Worm (Caenorhabditis elegans) whole organism, L2 larva: ENCODE measurements around the gene lgc-48.
A peak's percentile ranks its signal among the peaks of the same experiment; 100 is the strongest.

Experiments used
- C34F6.9 ChIP-seq: fragments of 150-350 bp; optimal IDR thresholded peaks from 2 replicates; lab custom pipeline; 2014; ENCODE audit warnings: missing biosample characterization, missing genetic modification characterization
- F13H6.1 ChIP-seq: sonication (generic microtip); optimal IDR thresholded peaks from 2 replicates; lab custom pipeline; 2016; ENCODE audit warnings: missing genetic modification characterization, missing compliant biosample characterization
- R02D3.7 ChIP-seq: fragments of 150-350 bp; optimal IDR thresholded peaks from 2 replicates; lab custom pipeline; 2014; ENCODE audit warnings: missing biosample characterization, missing genetic modification characterization
- Y55F3AM.14 ChIP-seq: fragments of 200-800 bp; sonication (Bioruptor generic); optimal IDR thresholded peaks from 2 replicates; lab custom pipeline; 2018; ENCODE audit warnings: mild to moderate bottlenecking, missing genetic modification characterization, missing compliant biosample characterization
- ZK546.5 ChIP-seq: sonication (generic microtip); optimal IDR thresholded peaks from 2 replicates; lab custom pipeline; 2017; ENCODE audit warnings: missing biosample characterization, missing genetic modification characterization
- alr-1 ChIP-seq: fragments of 150-350 bp; optimal IDR thresholded peaks from 2 replicates; lab custom pipeline; 2014; ENCODE audit warnings: missing biosample characterization, missing genetic modification characterization
- ama-1 ChIP-seq: fragments of 150-350 bp; optimal IDR thresholded peaks from 2 replicates; lab custom pipeline; 2018; ENCODE audit warnings: inconsistent platforms
- blmp-1 ChIP-seq: sonication (generic microtip); optimal IDR thresholded peaks from 2 replicates; lab custom pipeline; 2017; ENCODE audit warnings: missing genetic modification characterization, mild to moderate bottlenecking, missing compliant biosample characterization, antibody characterized with exemption, moderate library complexity; ENCODE audit not compliant: insufficient read depth
- ceh-16 ChIP-seq: fragments of 150-350 bp; optimal IDR thresholded peaks from 2 replicates; lab custom pipeline; 2014; ENCODE audit warnings: missing biosample characterization, missing genetic modification characterization
- ceh-82 ChIP-seq: fragments of 150-350 bp; optimal IDR thresholded peaks from 2 replicates; lab custom pipeline; 2014; ENCODE audit warnings: missing biosample characterization, missing genetic modification characterization
- crh-2 ChIP-seq: sonication (generic microtip); optimal IDR thresholded peaks from 2 replicates; lab custom pipeline; 2017; ENCODE audit warnings: missing biosample characterization, missing genetic modification characterization
- dmd-4 ChIP-seq: sonication (generic microtip); optimal IDR thresholded peaks from 2 replicates; lab custom pipeline; 2017; ENCODE audit warnings: missing biosample characterization, missing genetic modification characterization
- egl-27 ChIP-seq: sonication (generic microtip); optimal IDR thresholded peaks from 3 replicates; lab custom pipeline; 2017; ENCODE audit warnings: missing biosample characterization, missing genetic modification reagents, missing genetic modification characterization
- elt-1 ChIP-seq: fragments of 150-350 bp; optimal IDR thresholded peaks from 2 replicates; lab custom pipeline; 2014; ENCODE audit warnings: missing biosample characterization, missing genetic modification characterization
- elt-3 ChIP-seq: sonication (generic microtip); optimal IDR thresholded peaks from 2 replicates; lab custom pipeline; 2017; ENCODE audit warnings: missing biosample characterization, missing genetic modification characterization
- fos-1 ChIP-seq: fragments of 150-350 bp; optimal IDR thresholded peaks from 2 replicates; lab custom pipeline; 2014; ENCODE audit warnings: missing biosample characterization, missing genetic modification characterization
- gmeb-1 ChIP-seq: fragments of 150-350 bp; optimal IDR thresholded peaks from 2 replicates; lab custom pipeline; 2014; ENCODE audit warnings: missing biosample characterization, missing genetic modification characterization
- lin-11 ChIP-seq: fragments of 150-350 bp; sonication (generic microtip); optimal IDR thresholded peaks from 2 replicates; lab custom pipeline; 2014; ENCODE audit warnings: missing biosample characterization, missing genetic modification characterization, inconsistent platforms, mixed read lengths
- lin-13 ChIP-seq: fragments of 150-350 bp; optimal IDR thresholded peaks from 2 replicates; lab custom pipeline; 2014; ENCODE audit warnings: missing biosample characterization, missing genetic modification reagents, missing genetic modification characterization
- lin-39 ChIP-seq: fragments of 150-350 bp; optimal IDR thresholded peaks from 2 replicates; lab custom pipeline; 2014; ENCODE audit warnings: missing biosample characterization, missing genetic modification reagents, missing genetic modification characterization
- lsy-2 ChIP-seq, 2 experiments: fragments of 150-350 bp in 1 of 2; sonication (generic microtip) in 1 of 2; optimal IDR thresholded peaks; 2 replicates each; lab custom pipeline; 2014 to 2017; ENCODE audit warnings: missing biosample characterization in 2 of 2, missing genetic modification characterization in 2 of 2
- mab-5 ChIP-seq: fragments of 150-350 bp; optimal IDR thresholded peaks from 2 replicates; lab custom pipeline; 2014; ENCODE audit warnings: missing biosample characterization, missing genetic modification characterization
- mbf-1 ChIP-seq: sonication (generic microtip); optimal IDR thresholded peaks from 2 replicates; lab custom pipeline; 2017; ENCODE audit warnings: missing biosample characterization, missing genetic modification characterization
- mdl-1 ChIP-seq, 2 experiments: fragments of 150-350 bp in 1 of 2; sonication (generic microtip) in 1 of 2; optimal IDR thresholded peaks; 2 replicates each; lab custom pipeline; 2017; ENCODE audit warnings: missing biosample characterization in 2 of 2, missing genetic modification characterization in 2 of 2
- nhr-10 ChIP-seq: sonication (generic microtip); optimal IDR thresholded peaks from 2 replicates; lab custom pipeline; 2017; ENCODE audit warnings: missing biosample characterization, missing genetic modification characterization
- nhr-11 ChIP-seq: fragments of 150-350 bp; optimal IDR thresholded peaks from 2 replicates; lab custom pipeline; 2014; ENCODE audit warnings: missing biosample characterization, missing genetic modification characterization
- nhr-12 ChIP-seq: fragments of 150-350 bp; optimal IDR thresholded peaks from 2 replicates; lab custom pipeline; 2014; ENCODE audit warnings: missing biosample characterization, missing genetic modification characterization
- nhr-129 ChIP-seq: fragments of 150-350 bp; optimal IDR thresholded peaks from 2 replicates; lab custom pipeline; 2014; ENCODE audit warnings: missing biosample characterization, missing genetic modification characterization
- nhr-21 ChIP-seq: fragments of 150-350 bp; optimal IDR thresholded peaks from 2 replicates; lab custom pipeline; 2014; ENCODE audit warnings: missing biosample characterization, missing genetic modification characterization
- nhr-23 ChIP-seq: fragments of 150-350 bp; optimal IDR thresholded peaks from 2 replicates; lab custom pipeline; 2014; ENCODE audit warnings: missing biosample characterization, missing genetic modification reagents, missing genetic modification characterization
- nhr-237 ChIP-seq: fragments of 150-350 bp; optimal IDR thresholded peaks from 2 replicates; lab custom pipeline; 2014; ENCODE audit warnings: missing biosample characterization, missing genetic modification characterization
- nhr-25 ChIP-seq: fragments of 150-350 bp; sonication (generic microtip); optimal IDR thresholded peaks from 3 replicates; lab custom pipeline; 2014; ENCODE audit warnings: missing biosample characterization, missing genetic modification characterization
- nhr-6 ChIP-seq: fragments of 150-350 bp; optimal IDR thresholded peaks from 2 replicates; lab custom pipeline; 2014; ENCODE audit warnings: missing biosample characterization, missing genetic modification characterization
- nhr-77 ChIP-seq: fragments of 150-350 bp; optimal IDR thresholded peaks from 2 replicates; lab custom pipeline; 2014; ENCODE audit warnings: missing biosample characterization, missing genetic modification characterization
- peb-1 ChIP-seq: fragments of 150-350 bp; optimal IDR thresholded peaks from 2 replicates; lab custom pipeline; 2014; ENCODE audit warnings: missing biosample characterization, missing genetic modification characterization
- sem-4 ChIP-seq: fragments of 150-350 bp; optimal IDR thresholded peaks from 2 replicates; lab custom pipeline; 2014; ENCODE audit warnings: missing biosample characterization, missing genetic modification reagents, missing genetic modification characterization
- skn-1 ChIP-seq: sonication (generic microtip); optimal IDR thresholded peaks from 2 replicates; lab custom pipeline; 2017; ENCODE audit warnings: missing biosample characterization, missing genetic modification characterization
- sma-3 ChIP-seq: sonication (generic microtip); optimal IDR thresholded peaks from 2 replicates; lab custom pipeline; 2016; ENCODE audit warnings: missing genetic modification reagents, missing genetic modification characterization, missing compliant biosample characterization
- sma-9 ChIP-seq, 2 experiments: fragments of 150-350 bp in 1 of 2; sonication (generic microtip) in 1 of 2; optimal IDR thresholded peaks; 2 replicates each; lab custom pipeline; 2014 to 2016; ENCODE audit warnings: missing genetic modification characterization in 2 of 2, mild to moderate bottlenecking in 1 of 2, missing biosample characterization in 1 of 2, missing compliant biosample characterization in 1 of 2, missing genetic modification reagents in 1 of 2, moderate library complexity in 1 of 2
- snpc-4 ChIP-seq: fragments of 150-350 bp; optimal IDR thresholded peaks from 2 replicates; lab custom pipeline; 2014; ENCODE audit warnings: missing biosample characterization, missing genetic modification characterization
- unc-39 ChIP-seq: fragments of 150-350 bp; optimal IDR thresholded peaks from 2 replicates; lab custom pipeline; 2014; ENCODE audit warnings: missing biosample characterization, missing genetic modification characterization
- unc-55 ChIP-seq: fragments of 150-350 bp; sonication (generic microtip); optimal IDR thresholded peaks from 3 replicates; lab custom pipeline; 2014; ENCODE audit warnings: missing biosample characterization, missing genetic modification reagents, missing genetic modification characterization
- unc-62 ChIP-seq: fragments of 150-350 bp; optimal IDR thresholded peaks from 2 replicates; lab custom pipeline; 2014; ENCODE audit warnings: missing biosample characterization, missing genetic modification reagents, missing genetic modification characterization
- zag-1 ChIP-seq: fragments of 150-350 bp; optimal IDR thresholded peaks from 2 replicates; lab custom pipeline; 2014; ENCODE audit warnings: missing biosample characterization, missing genetic modification characterization
- ztf-1 ChIP-seq: fragments of 200-800 bp; sonication (Bioruptor generic); conservative IDR thresholded peaks from 2 replicates; pipeline ENCODE4 v1.3.6; 2022; ENCODE audit warnings: missing genetic modification characterization, missing compliant biosample characterization
- ztf-11 ChIP-seq: sonication (generic microtip); optimal IDR thresholded peaks from 2 replicates; lab custom pipeline; 2017; ENCODE audit warnings: missing biosample characterization, missing genetic modification characterization
- ztf-4 ChIP-seq: fragments of 150-350 bp; optimal IDR thresholded peaks from 2 replicates; lab custom pipeline; 2014; ENCODE audit warnings: missing biosample characterization, missing genetic modification characterization

lgc-48 gene

ce11 chrV:13369663-13370062 is 29.6 kb downstream of the lgc-48 start:
- TF ChIP-seq lin-13 (GFP tag; lab: Kevin White, UChicago), result no peak
- TF ChIP-seq mdl-1 (tag; optimal IDR thresholded peaks at IDR 0.05; lab: Kevin White, UChicago), result no peak
- TF ChIP-seq crh-2 (tag; lab: Kevin White, UChicago), result peak; percentile 39
- no peak for TF ChIP-seq nhr-11 (tag; lab: Kevin White, UChicago)
- peak; percentile 31 for TF ChIP-seq nhr-21 (tag; lab: Kevin White, UChicago)
- TF ChIP-seq sma-3 (GFP tag; lab: Kevin White, UChicago), result peak; percentile 45
- peak; percentile 63 for TF ChIP-seq fos-1 (tag; lab: Kevin White, UChicago)
- no peak for TF ChIP-seq skn-1 (tag; lab: Kevin White, UChicago)
- TF ChIP-seq nhr-6 (tag; lab: Kevin White, UChicago), result no peak
- peak; percentile 15 for TF ChIP-seq sma-9 (GFP tag; optimal IDR thresholded peaks at IDR 0.05; lab: Kevin White, UChicago)
- TF ChIP-seq sma-9 (tag; optimal IDR thresholded peaks at IDR 0.05; lab: Kevin White, UChicago), result no peak
- TF ChIP-seq gmeb-1, result peak; percentile 32
- TF ChIP-seq F13H6.1 (tag; lab: Kevin White, UChicago), result peak; percentile 1

- no peak for TF ChIP-seq mbf-1
- TF ChIP-seq ztf-1 (GFP tag; lab: Robert Waterston, UW), result no peak
- TF ChIP-seq fos-1 (tag; lab: Kevin White, UChicago), result no peak
- TF ChIP-seq unc-62 (GFP tag; lab: Kevin White, UChicago), result no peak
- no peak for TF ChIP-seq mab-5
- no peak for TF ChIP-seq snpc-4 (tag; lab: Kevin White, UChicago)
- no peak for TF ChIP-seq ZK546.5
- no peak for TF ChIP-seq unc-39 (tag; lab: Kevin White, UChicago)
- no peak for TF ChIP-seq nhr-23 (tag; lab: Kevin White, UChicago)
- TF ChIP-seq crh-2 (tag; lab: Kevin White, UChicago), result no peak
- TF ChIP-seq unc-55, result no peak
- TF ChIP-seq lin-11 (tag; lab: Kevin White, UChicago), result no peak
- TF ChIP-seq egl-27 (tag; lab: Kevin White, UChicago), result no peak
- TF ChIP-seq ztf-4 (tag; lab: Kevin White, UChicago), result no peak
- TF ChIP-seq alr-1 (tag; lab: Kevin White, UChicago), result no peak
- TF ChIP-seq Y55F3AM.14 (GFP tag; lab: Kevin White, UChicago), result no peak
- TF ChIP-seq nhr-12, result no peak
- TF ChIP-seq nhr-10, result no peak
- no peak for TF ChIP-seq nhr-25 (tag; lab: Kevin White, UChicago)
- TF ChIP-seq nhr-129 (tag; lab: Kevin White, UChicago), result no peak
Observed at ce11 chrV:13370265-13370664, 30.2 kb downstream of the lgc-48 start.

DNA sequence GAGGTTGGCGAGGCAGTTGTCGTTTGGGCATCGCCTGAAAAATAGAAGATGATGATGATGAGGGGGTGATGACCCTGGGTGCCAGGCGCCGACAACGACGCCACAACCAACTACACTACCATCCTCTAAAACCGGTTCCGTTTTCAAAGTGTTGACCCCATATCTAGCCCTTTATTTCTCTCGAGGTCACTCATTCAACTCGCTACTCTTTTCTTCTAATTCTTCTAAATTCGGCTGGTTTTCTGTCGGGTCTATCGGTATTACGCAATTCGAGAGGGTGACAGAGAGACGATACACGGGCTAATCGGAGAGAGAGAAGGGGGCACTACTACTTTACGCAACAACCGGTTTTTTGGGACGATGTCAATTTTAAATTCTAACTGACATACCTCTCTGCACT is 31.3 kb downstream of the lgc-48 start:
- TF ChIP-seq nhr-237 (tag; lab: Kevin White, UChicago) (no peak), nhr-6 (tag; lab: Kevin White, UChicago) (no peak), peb-1 (tag; lab: Kevin White, UChicago) (no peak), Y55F3AM.14 (GFP tag; lab: Kevin White, UChicago) (no peak), lin-39 (no peak), dmd-4 (tag; lab: Kevin White, UChicago) (no peak), crh-2 (tag; lab: Kevin White, UChicago) (peak; percentile 76), nhr-12 (no peak), elt-3 (tag; lab: Kevin White, UChicago) (no peak), nhr-11 (tag; lab: Kevin White, UChicago) (no peak), gmeb-1 (peak; percentile 63), sma-3 (GFP tag; lab: Kevin White, UChicago) (peak; percentile 81), sem-4 (tag; lab: Kevin White, UChicago) (peak; percentile 77), F13H6.1 (tag; lab: Kevin White, UChicago) (peak; percentile 83), ztf-11 (tag; lab: Kevin White, UChicago) (no peak), nhr-129 (tag; lab: Kevin White, UChicago) (peak; percentile 87), nhr-21 (tag; lab: Kevin White, UChicago) (peak; percentile 89), R02D3.7 (tag; lab: Kevin White, UChicago) (no peak), snpc-4 (tag; lab: Kevin White, UChicago) (no peak), ZK546.5 (no peak), mbf-1 (no peak), lsy-2 (tag; optimal IDR thresholded peaks at IDR 0.05; lab: Kevin White, UChicago) (peak in 1 of 2 experiments; percentile 58), nhr-77 (no peak), nhr-10 (no peak), fos-1 (tag; lab: Kevin White, UChicago) (peak; percentile 74), zag-1 (no peak), mab-5 (no peak), blmp-1 (tag; lab: Kevin White, UChicago) (peak; percentile 76), elt-1 (tag; lab: Kevin White, UChicago) (no peak), nhr-25 (tag; lab: Kevin White, UChicago) (peak; percentile 99), ama-1 (no peak), unc-39 (tag; lab: Kevin White, UChicago) (no peak), ztf-1 (GFP tag; lab: Robert Waterston, UW) (no peak), ceh-82 (tag; lab: Kevin White, UChicago) (no peak), ceh-16 (peak; percentile 92), mdl-1 (tag; optimal IDR thresholded peaks at IDR 0.05; lab: Kevin White, UChicago) (peak in 1 of 2 experiments; percentile 48), sma-9 (GFP tag; optimal IDR thresholded peaks at IDR 0.05; lab: Kevin White, UChicago) (peak; percentile 77), sma-9 (tag; optimal IDR thresholded peaks at IDR 0.05; lab: Kevin White, UChicago) (no peak), C34F6.9 (tag; lab: Kevin White, UChicago) (peak; percentile 35), lin-13 (GFP tag; lab: Kevin White, UChicago) (peak; percentile 64)
